Worm (Caenorhabditis elegans): ENCODE results near the gene plg-1.

Gene plg-1

DNA sequence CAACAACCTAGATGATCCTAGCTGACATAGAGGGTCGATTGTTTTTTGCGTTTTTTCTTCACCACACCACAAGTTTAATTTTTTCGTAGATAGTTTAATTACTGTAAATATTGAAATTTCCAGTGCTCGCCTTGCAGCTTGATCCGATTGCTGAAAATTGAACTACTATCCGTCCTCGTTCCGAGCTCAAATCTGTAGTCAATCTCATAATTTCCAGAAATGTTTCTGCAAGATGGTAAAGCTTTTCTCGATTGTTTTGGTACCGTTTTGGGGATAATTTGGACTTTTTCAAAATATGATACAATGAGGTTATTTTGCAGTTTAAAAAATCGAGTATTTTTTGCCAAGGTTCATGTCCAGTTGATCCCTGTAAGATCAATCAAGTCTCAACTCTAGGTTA lies 14.0 kb downstream of the plg-1 start:
- TF ChIP-seq nhr-237 (tag; optimal IDR thresholded peaks at IDR 0.05) (no peak), mab-5 (tag; optimal IDR thresholded peaks at IDR 0.05) (no peak), crh-2 (tag; optimal IDR thresholded peaks at IDR 0.05) (no peak), gmeb-1 (tag; optimal IDR thresholded peaks at IDR 0.05) (no peak), ceh-16 (tag; optimal IDR thresholded peaks at IDR 0.05) (no peak), nhr-25 (tag; optimal IDR thresholded peaks at IDR 0.05) (no peak), nhr-6 (tag; optimal IDR thresholded peaks at IDR 0.05) (no peak), ama-1 (optimal IDR thresholded peaks at IDR 0.05) (no peak), mdl-1 (tag; optimal IDR thresholded peaks at IDR 0.05) (no peak), lin-11 (tag; optimal IDR thresholded peaks at IDR 0.05) (no peak), aly-2 (tag; optimal IDR thresholded peaks at IDR 0.05) (no peak), nhr-23 (tag; optimal IDR thresholded peaks at IDR 0.05) (no peak), elt-3 (tag; optimal IDR thresholded peaks at IDR 0.05) (no peak), sma-9 (GFP tag; optimal IDR thresholded peaks at IDR 0.05) (no peak), sma-9 (tag; optimal IDR thresholded peaks at IDR 0.05) (no peak), zag-1 (tag; optimal IDR thresholded peaks at IDR 0.05) (no peak)

DNA sequence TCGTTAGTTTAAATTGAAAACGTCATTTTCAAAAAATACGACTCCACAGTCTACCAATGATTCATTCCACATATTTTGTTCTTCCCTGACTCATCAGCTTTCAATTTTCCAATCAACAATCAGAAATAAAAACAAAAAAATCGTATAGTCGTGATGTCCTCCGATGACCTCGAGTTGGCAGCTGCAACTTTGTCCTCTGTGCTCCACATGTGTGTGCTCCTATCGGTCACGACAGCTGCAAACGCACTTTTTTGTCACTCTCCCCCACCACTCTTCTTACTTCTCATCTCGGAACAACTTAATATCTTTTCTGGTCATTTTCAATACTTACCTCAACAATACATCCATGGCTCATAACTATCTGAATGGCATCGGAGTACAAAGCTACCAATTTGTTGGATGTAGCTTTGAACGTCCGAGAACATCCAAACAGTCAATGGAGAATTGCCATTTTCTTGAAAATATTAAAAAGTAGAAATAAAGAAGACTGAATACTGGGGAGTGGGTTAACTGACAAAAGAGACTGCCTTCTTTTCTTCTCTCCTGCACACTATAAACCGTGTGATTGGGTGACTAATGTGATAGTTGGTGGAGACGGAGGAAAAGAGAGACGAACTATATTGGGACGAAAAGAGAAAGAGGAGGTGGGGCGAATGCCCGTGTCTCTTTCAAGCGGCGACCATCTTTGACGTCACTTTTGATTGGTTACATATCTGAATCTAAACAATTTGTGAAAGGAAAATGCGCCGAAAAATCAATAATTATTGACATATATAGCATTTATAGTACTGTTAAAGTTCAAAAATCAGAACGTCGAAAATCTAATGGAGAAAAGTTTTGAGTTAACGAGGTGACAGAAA lies 15.2 kb downstream of the plg-1 start:
- TF ChIP-seq elt-3 (tag; optimal IDR thresholded peaks at IDR 0.05) (no peak), crh-2 (tag; optimal IDR thresholded peaks at IDR 0.05) (peak; percentile 58), ztf-4 (tag; optimal IDR thresholded peaks at IDR 0.05) (no peak), ama-1 (optimal IDR thresholded peaks at IDR 0.05) (peak; percentile 87), skn-1 (tag; optimal IDR thresholded peaks at IDR 0.05) (no peak), sma-3 (GFP tag; optimal IDR thresholded peaks at IDR 0.05) (peak; percentile 64), elt-1 (tag; optimal IDR thresholded peaks at IDR 0.05) (no peak), sma-9 (GFP tag; optimal IDR thresholded peaks at IDR 0.05) (peak; percentile 44), sma-9 (tag; optimal IDR thresholded peaks at IDR 0.05) (no peak), nhr-10 (tag; optimal IDR thresholded peaks at IDR 0.05) (no peak), nhr-77 (tag; optimal IDR thresholded peaks at IDR 0.05) (no peak), peb-1 (tag; optimal IDR thresholded peaks at IDR 0.05) (no peak), nhr-12 (tag; optimal IDR thresholded peaks at IDR 0.05) (no peak), gmeb-1 (tag; optimal IDR thresholded peaks at IDR 0.05) (no peak), nhr-237 (tag; optimal IDR thresholded peaks at IDR 0.05) (no peak), alr-1 (tag; optimal IDR thresholded peaks at IDR 0.05) (no peak), lin-13 (GFP tag; optimal IDR thresholded peaks at IDR 0.05) (peak; percentile 23), nhr-23 (tag; optimal IDR thresholded peaks at IDR 0.05) (no peak), unc-62 (GFP tag; optimal IDR thresholded peaks at IDR 0.05) (no peak), F13H6.1 (tag; optimal IDR thresholded peaks at IDR 0.05) (peak; percentile 8), nhr-11 (tag; optimal IDR thresholded peaks at IDR 0.05) (no peak), C34F6.9 (tag; optimal IDR thresholded peaks at IDR 0.05) (no peak), mbf-1 (tag; optimal IDR thresholded peaks at IDR 0.05) (no peak), lin-39 (tag; optimal IDR thresholded peaks at IDR 0.05) (no peak), mdl-1 (tag; optimal IDR thresholded peaks at IDR 0.05) (no peak), lsy-2 (tag; optimal IDR thresholded peaks at IDR 0.05) (peak in 1 of 2 experiments; percentile 32), blmp-1 (tag; optimal IDR thresholded peaks at IDR 0.05; ENCODE audit: insufficient read depth) (peak; percentile 68), ceh-82 (tag; optimal IDR thresholded peaks at IDR 0.05) (no peak), snpc-4 (tag; optimal IDR thresholded peaks at IDR 0.05) (no peak), nhr-129 (tag; optimal IDR thresholded peaks at IDR 0.05) (peak; percentile 16), aly-2 (tag; optimal IDR thresholded peaks at IDR 0.05) (no peak), nhr-25 (tag; optimal IDR thresholded peaks at IDR 0.05) (peak; percentile 43), mab-5 (tag; optimal IDR thresholded peaks at IDR 0.05) (no peak), ztf-11 (tag; optimal IDR thresholded peaks at IDR 0.05) (no peak), fos-1 (tag; optimal IDR thresholded peaks at IDR 0.05) (peak; percentile 65)

DNA sequence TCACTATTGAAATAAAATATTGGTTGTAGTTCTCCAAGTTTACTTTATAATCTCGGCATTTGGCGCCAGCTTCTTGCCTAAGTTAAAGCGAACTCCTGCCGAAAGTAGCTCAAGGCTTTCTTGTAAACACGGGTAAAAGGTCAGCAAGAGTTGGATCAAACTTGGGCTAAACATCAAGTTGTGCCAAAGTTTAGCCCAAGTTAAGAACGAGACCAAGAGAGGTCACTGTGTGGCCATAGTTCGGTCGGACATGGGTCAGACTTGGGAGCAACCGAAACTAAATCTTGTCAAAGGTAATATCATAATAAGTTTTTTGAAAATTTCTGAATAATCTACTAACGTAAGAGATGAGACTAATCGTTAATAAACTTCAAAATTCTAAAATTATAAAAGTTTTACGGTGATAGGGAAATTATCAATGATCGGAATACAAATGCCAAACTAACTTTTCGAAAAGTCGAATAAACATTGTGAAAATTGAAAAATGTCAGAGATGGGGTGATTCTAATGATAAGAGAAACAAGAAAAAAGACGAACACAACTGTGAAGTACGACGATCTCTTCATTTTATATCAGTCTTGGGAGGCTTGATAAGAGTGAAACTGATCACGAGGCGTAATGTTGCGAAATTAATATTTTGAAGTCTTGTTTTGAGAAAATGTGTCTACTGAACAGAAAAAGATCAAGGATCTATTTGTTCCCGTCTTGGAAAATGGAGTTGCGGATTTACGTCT lies 16.0 kb downstream of the plg-1 start:
- TF ChIP-seq ceh-82 (tag; optimal IDR thresholded peaks at IDR 0.05) (no peak), crh-2 (tag; optimal IDR thresholded peaks at IDR 0.05) (peak; percentile 78), ama-1 (optimal IDR thresholded peaks at IDR 0.05) (peak; percentile 78), zag-1 (tag; optimal IDR thresholded peaks at IDR 0.05) (no peak), lin-13 (GFP tag; optimal IDR thresholded peaks at IDR 0.05) (peak; percentile 3), unc-39 (tag; optimal IDR thresholded peaks at IDR 0.05) (no peak), F13H6.1 (tag; optimal IDR thresholded peaks at IDR 0.05) (peak; percentile 11), lin-39 (tag; optimal IDR thresholded peaks at IDR 0.05) (no peak), aly-2 (tag; optimal IDR thresholded peaks at IDR 0.05) (no peak), sma-3 (GFP tag; optimal IDR thresholded peaks at IDR 0.05) (peak; percentile 72), gmeb-1 (tag; optimal IDR thresholded peaks at IDR 0.05) (peak; percentile 47), nhr-237 (tag; optimal IDR thresholded peaks at IDR 0.05) (no peak), blmp-1 (tag; optimal IDR thresholded peaks at IDR 0.05; ENCODE audit: insufficient read depth) (peak; percentile 59), lin-11 (tag; optimal IDR thresholded peaks at IDR 0.05) (no peak), unc-62 (GFP tag; optimal IDR thresholded peaks at IDR 0.05) (no peak), nhr-25 (tag; optimal IDR thresholded peaks at IDR 0.05) (peak; percentile 45), nhr-23 (tag; optimal IDR thresholded peaks at IDR 0.05) (no peak), egl-27 (tag; optimal IDR thresholded peaks at IDR 0.05) (peak; percentile 31), sma-9 (GFP tag; optimal IDR thresholded peaks at IDR 0.05) (peak; percentile 83), sma-9 (tag; optimal IDR thresholded peaks at IDR 0.05) (no peak), skn-1 (tag; optimal IDR thresholded peaks at IDR 0.05) (peak; percentile 25), nhr-21 (tag; optimal IDR thresholded peaks at IDR 0.05) (peak; percentile 51), fos-1 (tag; optimal IDR thresholded peaks at IDR 0.05) (peak; percentile 96), ztf-4 (tag; optimal IDR thresholded peaks at IDR 0.05) (no peak), nhr-12 (tag; optimal IDR thresholded peaks at IDR 0.05) (no peak), C34F6.9 (tag; optimal IDR thresholded peaks at IDR 0.05) (peak; percentile 24), ceh-16 (tag; optimal IDR thresholded peaks at IDR 0.05) (no peak), nhr-129 (tag; optimal IDR thresholded peaks at IDR 0.05) (peak; percentile 45), lsy-2 (tag; optimal IDR thresholded peaks at IDR 0.05) (peak in 1 of 2 experiments; percentile 52)
